Worm (Caenorhabditis elegans): ENCODE data around the gene ins-32.
A peak's percentile ranks its signal among the peaks of the same experiment; 100 is the strongest.

The ins-32 gene

DNA sequence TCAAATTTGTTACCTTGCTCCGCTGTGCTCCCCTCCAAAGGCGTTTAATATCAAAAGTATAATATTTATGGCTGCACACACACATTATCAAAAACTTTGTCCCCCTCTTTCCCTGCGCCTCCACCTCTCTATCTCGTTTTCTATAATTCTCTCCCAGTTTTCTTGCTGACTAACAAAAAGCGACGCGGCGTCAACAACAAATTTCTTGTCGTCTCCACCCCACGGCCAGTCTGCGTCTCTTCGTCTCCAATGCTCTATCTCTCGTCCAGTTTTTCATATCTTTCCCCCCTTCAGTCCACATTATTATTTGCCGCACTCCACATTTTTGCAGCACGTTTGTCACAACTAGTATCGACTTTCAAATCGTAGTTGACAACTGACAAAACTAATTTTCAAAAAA is 7.4 kb upstream of the ins-32 start:
- TF ChIP-seq hlh-6 (tag; optimal IDR thresholded peaks at IDR 0.05) = no peak
- TF ChIP-seq ztf-16 (tag; optimal IDR thresholded peaks at IDR 0.05) = no peak
- no peak for TF ChIP-seq pqm-1 (tag; optimal IDR thresholded peaks at IDR 0.05)
- no peak for TF ChIP-seq ahr-1 (tag; optimal IDR thresholded peaks at IDR 0.05)
- TF ChIP-seq pat-9 (tag; optimal IDR thresholded peaks at IDR 0.05) = no peak
- TF ChIP-seq elt-2 (tag; optimal IDR thresholded peaks at IDR 0.05) = no peak
- no peak for TF ChIP-seq ceh-34 (tag; optimal IDR thresholded peaks at IDR 0.05)
- no peak for TF ChIP-seq sox-4 (tag; optimal IDR thresholded peaks at IDR 0.05)
- TF ChIP-seq fkh-6 (tag; optimal IDR thresholded peaks at IDR 0.05) = no peak
- no peak for TF ChIP-seq syd-9 (tag; optimal IDR thresholded peaks at IDR 0.05)
- no peak for TF ChIP-seq ceh-31 (tag; optimal IDR thresholded peaks at IDR 0.05)
- no peak for TF ChIP-seq tbx-7 (tag; optimal IDR thresholded peaks at IDR 0.05)
- peak; percentile 34 for TF ChIP-seq nfya-1 (tag; optimal IDR thresholded peaks at IDR 0.05)
- TF ChIP-seq tbx-2 (tag; optimal IDR thresholded peaks at IDR 0.05) = peak; percentile 47
- no peak for TF ChIP-seq ceh-6 (GFP tag; optimal IDR thresholded peaks at IDR 0.05)
- TF ChIP-seq unc-42 (tag; optimal IDR thresholded peaks at IDR 0.05) = peak; percentile 15
- no peak for TF ChIP-seq Y22D7AL.16 (tag; optimal IDR thresholded peaks at IDR 0.05)
- TF ChIP-seq hlh-15 (tag; optimal IDR thresholded peaks at IDR 0.05) = no peak
- TF ChIP-seq fkh-10 (GFP tag; optimal IDR thresholded peaks at IDR 0.05) = no peak
- TF ChIP-seq mec-3 (tag; optimal IDR thresholded peaks at IDR 0.05; ENCODE audit: borderline replicate concordance) = no peak
- TF ChIP-seq odd-2 (tag; optimal IDR thresholded peaks at IDR 0.05) = no peak
- TF ChIP-seq rnt-1 (tag; optimal IDR thresholded peaks at IDR 0.05) = peak; percentile 27
- no peak for TF ChIP-seq ceh-9 (tag; optimal IDR thresholded peaks at IDR 0.05)
- no peak for TF ChIP-seq K02D7.2 (tag; optimal IDR thresholded peaks at IDR 0.05)
- no peak for TF ChIP-seq zip-5 (tag; optimal IDR thresholded peaks at IDR 0.05)
- TF ChIP-seq unc-86 (tag; optimal IDR thresholded peaks at IDR 0.05) = no peak
- TF ChIP-seq ceh-48 (tag; optimal IDR thresholded peaks at IDR 0.05) = no peak
- TF ChIP-seq npax-4 (tag; optimal IDR thresholded peaks at IDR 0.05) = no peak
- no peak for TF ChIP-seq ceh-24 (tag; optimal IDR thresholded peaks at IDR 0.05)
- TF ChIP-seq pha-2 (tag; optimal IDR thresholded peaks at IDR 0.05) = no peak
- TF ChIP-seq ttx-3 (tag; optimal IDR thresholded peaks at IDR 0.05) = no peak
- no peak for TF ChIP-seq gmeb-2 (tag; optimal IDR thresholded peaks at IDR 0.05)
- no peak for TF ChIP-seq pag-3 (tag; optimal IDR thresholded peaks at IDR 0.05; ENCODE audit: borderline replicate concordance)
- TF ChIP-seq C08G9.2 (tag; optimal IDR thresholded peaks at IDR 0.05) = no peak
- no peak for TF ChIP-seq T23F11.4 (GFP tag; optimal IDR thresholded peaks at IDR 0.05)
- TF ChIP-seq pros-1 (tag; optimal IDR thresholded peaks at IDR 0.05) = no peak
- no peak for TF ChIP-seq fax-1 (tag; optimal IDR thresholded peaks at IDR 0.05)
- TF ChIP-seq ceh-14 (tag; optimal IDR thresholded peaks at IDR 0.05) = peak; percentile 11
- TF ChIP-seq ceh-45 (GFP tag; IDR thresholded peaks at IDR 0.05) = no peak
- TF ChIP-seq ceh-18 (tag; optimal IDR thresholded peaks at IDR 0.05) = peak; percentile 35
- no peak for TF ChIP-seq sox-2 (GFP tag; IDR thresholded peaks at IDR 0.05)
- no peak for TF ChIP-seq pha-4 (tag; optimal IDR thresholded peaks at IDR 0.05)
- no peak for TF ChIP-seq ceh-22 (tag; optimal IDR thresholded peaks at IDR 0.05)
- no peak for TF ChIP-seq dmd-4 (tag; optimal IDR thresholded peaks at IDR 0.05; ENCODE audit: borderline replicate concordance)
- TF ChIP-seq unc-3 (GFP tag; conservative IDR thresholded peaks at IDR 0.05) = no peak
- TF ChIP-seq unc-3 (tag; optimal IDR thresholded peaks at IDR 0.05) = no peak
- TF ChIP-seq sdc-2 (tag; optimal IDR thresholded peaks at IDR 0.05) = no peak
- TF ChIP-seq K09A11.1 (tag; optimal IDR thresholded peaks at IDR 0.05; ENCODE audit: insufficient read depth) = no peak
- no peak for TF ChIP-seq lim-6 (tag; optimal IDR thresholded peaks at IDR 0.05)
- TF ChIP-seq ceh-30 (tag; optimal IDR thresholded peaks at IDR 0.05) = no peak
- TF ChIP-seq ama-1 (optimal IDR thresholded peaks at IDR 0.05) = no peak
- TF ChIP-seq ets-4 (tag; optimal IDR thresholded peaks at IDR 0.05) = no peak
- TF ChIP-seq F13H6.1 (tag; optimal IDR thresholded peaks at IDR 0.05) = no peak
- TF ChIP-seq elt-4 (tag; optimal IDR thresholded peaks at IDR 0.05) = no peak
- no peak for TF ChIP-seq madf-2 (tag; optimal IDR thresholded peaks at IDR 0.05)
